Worm (Caenorhabditis elegans) whole organism, L4/young adult: ENCODE data around the gene grd-4.

ENCODE experiments used
- dao-5 ChIP-seq: sonication (generic microtip); optimal IDR thresholded peaks from 2 replicates; lab custom pipeline; 2016; ENCODE audit warnings: missing genotype, missing genetic modification characterization, moderate library complexity, missing compliant biosample characterization
- him-1 ChIP-seq: sonication (generic microtip); optimal IDR thresholded peaks from 2 replicates; lab custom pipeline; 2016; ENCODE audit warnings: missing genotype, missing genetic modification reagents, missing genetic modification characterization, missing compliant biosample characterization

- TF ChIP-seq him-1 (tag; lab: Kevin White, UChicago) (no peak), dao-5 (tag; lab: Kevin White, UChicago) (no peak)
Observed at ce11 chrX:8507053-8507452, 6.0 kb downstream of the grd-4 start.
